Worm (Caenorhabditis elegans): ENCODE data around the gene gta-1.

gta-1 gene

ce11 chrIV:10216704-10217296 lies 36.3 kb downstream of the gta-1 start:
- TF ChIP-seq B0336.3 (GFP tag; IDR thresholded peaks at IDR 0.05) = no peak
- TF ChIP-seq hlh-26 (GFP tag; conservative IDR thresholded peaks at IDR 0.05) = no peak
- no peak for TF ChIP-seq B0035.1 (tag; optimal IDR thresholded peaks at IDR 0.05)
- TF ChIP-seq ceh-79 (tag; optimal IDR thresholded peaks at IDR 0.05) = no peak
- TF ChIP-seq bed-1 (GFP tag; IDR thresholded peaks at IDR 0.05) = no peak
- TF ChIP-seq nhr-120 (GFP tag; IDR thresholded peaks at IDR 0.05) = no peak
- TF ChIP-seq zim-3 (tag; optimal IDR thresholded peaks at IDR 0.05) = no peak
- TF ChIP-seq chd-7 (tag; optimal IDR thresholded peaks at IDR 0.05) = no peak
- TF ChIP-seq akir-1 (GFP tag; optimal IDR thresholded peaks at IDR 0.05) = no peak
- no peak for TF ChIP-seq K12H6.12 (tag; optimal IDR thresholded peaks at IDR 0.05)
- peak; percentile 63 for TF ChIP-seq lin-40 (tag; optimal IDR thresholded peaks at IDR 0.05)
- peak; percentile 11 for TF ChIP-seq repo-1 (tag; optimal IDR thresholded peaks at IDR 0.05)
- peak; percentile 34; the same call in 1 of the 2 replicates for TF ChIP-seq dox-1 (GFP tag; IDR thresholded peaks at IDR 0.05)
- TF ChIP-seq lin-54 (GFP tag; optimal IDR thresholded peaks at IDR 0.05) = no peak
- TF ChIP-seq mxl-1 (tag; optimal IDR thresholded peaks at IDR 0.05) = no peak
- no peak for TF ChIP-seq hrde-1 (tag; optimal IDR thresholded peaks at IDR 0.05; ENCODE audit: borderline replicate concordance)
- no peak for TF ChIP-seq lsl-1 (GFP tag; optimal IDR thresholded peaks at IDR 0.05)
- peak; percentile 90 for TF ChIP-seq lin-26 (GFP tag; IDR thresholded peaks at IDR 0.05)
- no peak for TF ChIP-seq ekl-4 (GFP tag; IDR thresholded peaks at IDR 0.05)
- no peak for TF ChIP-seq aptf-3 (GFP tag; IDR thresholded peaks at IDR 0.05)
- TF ChIP-seq F55B11.4 (tag; optimal IDR thresholded peaks at IDR 0.05; ENCODE audit: borderline replicate concordance, insufficient read depth) = no peak
- TF ChIP-seq ceh-40 (GFP tag; IDR thresholded peaks at IDR 0.05) = no peak
- TF ChIP-seq ztf-26 (tag; optimal IDR thresholded peaks at IDR 0.05) = peak; percentile 95
- no peak for TF ChIP-seq F23B12.7 (tag; optimal IDR thresholded peaks at IDR 0.05; ENCODE audit: insufficient read depth)
- TF ChIP-seq F57C9.4 (tag; optimal IDR thresholded peaks at IDR 0.05) = no peak
- TF ChIP-seq pbrm-1 (GFP tag; IDR thresholded peaks at IDR 0.05) = peak; percentile 49; the same call in 1 of the 2 replicates
- peak; percentile 90 for TF ChIP-seq zfh-2 (GFP tag; conservative IDR thresholded peaks at IDR 0.05)
- TF ChIP-seq sptf-2 (GFP tag; optimal IDR thresholded peaks at IDR 0.05) = no peak
- TF ChIP-seq ztf-22 (GFP tag; optimal IDR thresholded peaks at IDR 0.05) = no peak
- TF ChIP-seq T07F8.4 (tag; optimal IDR thresholded peaks at IDR 0.05) = no peak
- no peak for TF ChIP-seq T26A5.8 (tag; optimal IDR thresholded peaks at IDR 0.05)
- TF ChIP-seq nfya-1 (tag; optimal IDR thresholded peaks at IDR 0.05; ENCODE audit: borderline replicate concordance, insufficient read depth) = no peak
- no peak for TF ChIP-seq snpc-1.1 (tag; optimal IDR thresholded peaks at IDR 0.05; ENCODE audit: insufficient read depth)
- TF ChIP-seq somi-1 (GFP tag; optimal IDR thresholded peaks at IDR 0.05) = no peak
- no peak for TF ChIP-seq attf-3 (GFP tag; conservative IDR thresholded peaks at IDR 0.05)
- TF ChIP-seq C06A6.2 (GFP tag; conservative IDR thresholded peaks at IDR 0.05) = peak; percentile 29; the same call in 1 of the 2 replicates
- TF ChIP-seq D2030.7 (GFP tag; IDR thresholded peaks at IDR 0.05) = no peak
- 0 out of 2 replicates have a peak, but pooled peaks have one; percentile 40 for TF ChIP-seq nfya-2 (GFP tag; IDR thresholded peaks at IDR 0.05)
- peak; percentile 30; the same call in 1 of the 2 replicates for TF ChIP-seq mcd-1 (GFP tag; IDR thresholded peaks at IDR 0.05)
- TF ChIP-seq madf-6 (GFP tag; IDR thresholded peaks at IDR 0.05) = no peak
- no peak for TF ChIP-seq lag-1 (GFP tag; IDR thresholded peaks at IDR 0.05)
- TF ChIP-seq sdz-38 (tag; optimal IDR thresholded peaks at IDR 0.05) = no peak
- TF ChIP-seq nhr-179 (tag; optimal IDR thresholded peaks at IDR 0.05) = no peak
- peak in 1 of 2 experiments; percentile 36 for TF ChIP-seq let-607 (tag; optimal IDR thresholded peaks at IDR 0.05)
- no peak for TF ChIP-seq ztf-25 (GFP tag; IDR thresholded peaks at IDR 0.05)
- no peak for TF ChIP-seq him-1 (tag; optimal IDR thresholded peaks at IDR 0.05)
- no peak for TF ChIP-seq madf-10 (tag; optimal IDR thresholded peaks at IDR 0.05)
- TF ChIP-seq egrh-3 (GFP tag; IDR thresholded peaks at IDR 0.05) = peak; percentile 88

Measured in whole organism, young adult.